Worm (Caenorhabditis elegans) whole organism, L1 larva: ENCODE results near the gene nep-10.

Experiments used
- F16B12.6 ChIP-seq: fragments of 150-350 bp; optimal IDR thresholded peaks from 2 replicates; lab custom pipeline; 2014; ENCODE audit warnings: missing biosample characterization, missing genetic modification characterization
- alr-1 ChIP-seq: fragments of 200-800 bp; sonication (Bioruptor generic); optimal IDR thresholded peaks from 2 replicates; lab custom pipeline; 2018; ENCODE audit warnings: borderline replicate concordance, mild to moderate bottlenecking, missing genetic modification characterization, missing compliant biosample characterization
- ama-1 ChIP-seq: fragments of 150-350 bp; optimal IDR thresholded peaks from 2 replicates; lab custom pipeline; 2014
- nhr-19 ChIP-seq: fragments of 200-800 bp; sonication (Bioruptor generic); conservative IDR thresholded peaks from 2 replicates; pipeline ENCODE4 v1.3.6; 2022; ENCODE audit warnings: missing genetic modification characterization, missing compliant biosample characterization
- nhr-237 ChIP-seq: fragments of 150-350 bp; optimal IDR thresholded peaks from 2 replicates; lab custom pipeline; 2014; ENCODE audit warnings: missing biosample characterization, missing genetic modification characterization
- nhr-28 ChIP-seq: fragments of 150-350 bp; optimal IDR thresholded peaks from 2 replicates; lab custom pipeline; 2014; ENCODE audit warnings: missing biosample characterization, missing genetic modification characterization
- zag-1 ChIP-seq: fragments of 150-350 bp; optimal IDR thresholded peaks from 2 replicates; lab custom pipeline; 2014; ENCODE audit warnings: missing biosample characterization, missing genetic modification characterization

- TF ChIP-seq alr-1 (tag; lab: Kevin White, UChicago) (no peak), nhr-19 (GFP tag; lab: Robert Waterston, UW) (no peak), F16B12.6 (tag; lab: Kevin White, UChicago) (no peak), zag-1 (no peak), nhr-237 (no peak), ama-1 (no peak), nhr-28 (no peak)
These were observed 43.9 kb upstream of the nep-10 start, which contains the start of the genes C16C8.20 and gldi-6 for ce11 chrII:3446647-3447046.
